Worm (Caenorhabditis elegans): Measurements from ENCODE around the gene W06B4.1.

ce11 chrII:4511911-4512310 is 40.5 kb downstream of the W06B4.1 start, which contains the start of gene cyp-23A1:
- TF ChIP-seq B0310.2 (tag; optimal IDR thresholded peaks at IDR 0.05) (no peak), ets-7 (tag; optimal IDR thresholded peaks at IDR 0.05) (no peak), flt-1 (GFP tag; IDR thresholded peaks at IDR 0.05) (no peak), tbx-37 (GFP tag; conservative IDR thresholded peaks at IDR 0.05) (no peak), ceh-36 (tag; optimal IDR thresholded peaks at IDR 0.05) (no peak), ama-1 (optimal IDR thresholded peaks at IDR 0.05) (no peak), pes-1 (GFP tag; IDR thresholded peaks at IDR 0.05) (no peak)

Data from whole organism, early embryonic.